Worm (Caenorhabditis elegans) whole organism, midembryonic: ENCODE measurements around the gene T10C6.7.
"Not testable (repeated sequence)": the region's sequence is repeated elsewhere in the genome, so short reads cannot be mapped to it uniquely, and the experiment has no call there.

Experiments used
- cog-1 ChIP-seq: sonication (generic microtip); optimal IDR thresholded peaks from 2 replicates; lab custom pipeline; 2016; ENCODE audit warnings: missing genetic modification characterization, missing compliant biosample characterization
- flt-1 ChIP-seq: fragments of 200-800 bp; sonication (Bioruptor generic); IDR thresholded peaks from 2 replicates; pipeline ENCODE4 v1.3.6; 2022; ENCODE audit warnings: missing genetic modification characterization, missing compliant biosample characterization
- med-1 ChIP-seq: sonication (generic microtip); optimal IDR thresholded peaks from 2 replicates; lab custom pipeline; 2017; ENCODE audit warnings: missing genetic modification characterization, mild to moderate bottlenecking, missing compliant biosample characterization, antibody characterized with exemption, missing genetic modification reagents; ENCODE audit not compliant: insufficient read depth
- ref-1 ChIP-seq: fragments of 200-800 bp; sonication (Bioruptor generic); conservative IDR thresholded peaks from 2 replicates; pipeline ENCODE4 v1.3.6; 2022; ENCODE audit warnings: missing genetic modification reagents, missing genetic modification characterization, missing compliant biosample characterization
- ztf-29 ChIP-seq: fragments of 200-800 bp; sonication (Bioruptor generic); IDR thresholded peaks from 2 replicates; pipeline ENCODE4 v1.3.6; 2022; ENCODE audit warnings: missing genetic modification reagents, missing genetic modification characterization, missing compliant biosample characterization

- not testable (repeated sequence) for TF ChIP-seq med-1; cog-1; ztf-29 (GFP tag; lab: Robert Waterston, UW); ref-1 (GFP tag; lab: Robert Waterston, UW)
- TF ChIP-seq flt-1, result peak; percentile 81
Measured at ce11 chrV:16041925-16042742, 10.6 kb upstream of the T10C6.7 start, which contains the start of the genes his-2 and his-1.
